Fruit fly (Drosophila melanogaster) whole organism, embryonic: ENCODE data around the gene CG13917.

Experiments
- Adf1 ChIP-seq: fragments of 200-800 bp; sonication (Bioruptor generic); IDR thresholded peaks from 2 replicates; pipeline ENCODE4 v1.3.6; 2022; ENCODE audit warnings: missing biosample characterization, missing genetic modification characterization
- Atf-2 ChIP-seq: fragments of 200-800 bp; sonication (Bioruptor generic); optimal IDR thresholded peaks from 2 replicates; lab custom pipeline; 2016; ENCODE audit warnings: missing biosample characterization, missing genetic modification characterization
- C15 ChIP-seq: fragments of 200-800 bp; sonication (Bioruptor generic); IDR thresholded peaks from 3 replicates; pipeline ENCODE4 v1.3.6; 2022; ENCODE audit warnings: missing biosample characterization, missing genetic modification characterization
- CG1024 ChIP-seq: fragments of 200-800 bp; sonication (Bioruptor generic); IDR thresholded peaks from 2 replicates; pipeline ENCODE4 v1.3.6; 2022; ENCODE audit warnings: missing biosample characterization, missing genetic modification characterization
- CG10274 ChIP-seq: fragments of 200-800 bp; sonication (Bioruptor generic); optimal IDR thresholded peaks from 3 replicates; lab custom pipeline; 2017; ENCODE audit warnings: missing biosample characterization, mild to moderate bottlenecking, missing genetic modification characterization
- CG10366 ChIP-seq: fragments of 200-800 bp; sonication (Bioruptor generic); IDR thresholded peaks from 2 replicates; pipeline ENCODE4 v1.3.6; 2022; ENCODE audit warnings: missing biosample characterization, missing genetic modification characterization
- CG10565 ChIP-seq: fragments of 200-800 bp; sonication (Bioruptor generic); optimal IDR thresholded peaks from 3 replicates; lab custom pipeline; 2016; ENCODE audit warnings: missing biosample characterization, mild to moderate bottlenecking, missing genetic modification characterization
- CG12071 ChIP-seq: fragments of 200-800 bp; sonication (Bioruptor generic); optimal IDR thresholded peaks from 3 replicates; lab custom pipeline; 2018; ENCODE audit warnings: missing biosample characterization, mild to moderate bottlenecking, missing genetic modification characterization
- CG12236 ChIP-seq: fragments of 200-800 bp; sonication (Bioruptor generic); optimal IDR thresholded peaks from 2 replicates; lab custom pipeline; 2016; ENCODE audit warnings: missing biosample characterization, missing genetic modification characterization
- CG12299 ChIP-seq: fragments of 200-800 bp; sonication (Bioruptor generic); optimal IDR thresholded peaks from 2 replicates; lab custom pipeline; 2018; ENCODE audit warnings: missing biosample characterization, mild to moderate bottlenecking, missing genetic modification characterization
- CG12659 ChIP-seq: fragments of 200-800 bp; sonication (Bioruptor generic); optimal IDR thresholded peaks from 3 replicates; lab custom pipeline; 2017; ENCODE audit warnings: mild to moderate bottlenecking, missing biosample characterization, missing genetic modification reagents, missing genetic modification characterization
- CG13123 ChIP-seq: fragments of 200-800 bp; sonication (Bioruptor generic); optimal IDR thresholded peaks from 2 replicates; lab custom pipeline; 2016; ENCODE audit warnings: missing biosample characterization, missing genetic modification characterization
- CG13287 ChIP-seq: fragments of 200-800 bp; sonication (Bioruptor generic); IDR thresholded peaks from 2 replicates; pipeline ENCODE4 v1.3.6; 2022; ENCODE audit warnings: missing biosample characterization, missing genetic modification characterization; ENCODE audit not compliant: partially characterized antibody
- CG15601 ChIP-seq: fragments of 200-800 bp; sonication (Bioruptor generic); optimal IDR thresholded peaks from 3 replicates; lab custom pipeline; 2019; ENCODE audit warnings: missing biosample characterization, mild to moderate bottlenecking, missing genetic modification characterization, moderate library complexity
- CG2129 ChIP-seq: fragments of 200-800 bp; sonication (Bioruptor generic); IDR thresholded peaks from 2 replicates; pipeline ENCODE4 v1.3.6; 2022; ENCODE audit warnings: missing biosample characterization, missing genetic modification characterization; ENCODE audit not compliant: partially characterized antibody
- CG31388 ChIP-seq: fragments of 200-800 bp; sonication (Bioruptor generic); optimal IDR thresholded peaks from 2 replicates; lab custom pipeline; 2016; ENCODE audit warnings: missing biosample characterization, missing genetic modification characterization
- CG3726 ChIP-seq: fragments of 200-800 bp; sonication (Bioruptor generic); IDR thresholded peaks from 3 replicates; pipeline ENCODE4, ENCODE4 v1.3.6; 2022; ENCODE audit warnings: missing biosample characterization, missing genetic modification characterization
- CG3838 ChIP-seq: fragments of 200-800 bp; sonication (Bioruptor generic); optimal IDR thresholded peaks from 3 replicates; lab custom pipeline; 2016; ENCODE audit warnings: missing biosample characterization, missing genetic modification characterization
- CG4617 ChIP-seq: fragments of 200-800 bp; sonication (Bioruptor generic); optimal IDR thresholded peaks from 3 replicates; lab custom pipeline; 2016; ENCODE audit warnings: missing biosample characterization, missing genetic modification characterization, borderline replicate concordance
- CG6272 ChIP-seq: fragments of 200-800 bp; sonication (Bioruptor generic); IDR thresholded peaks from 2 replicates; pipeline ENCODE4 v1.3.6; 2022; ENCODE audit warnings: missing biosample characterization, missing genetic modification characterization
- CG8388 ChIP-seq: fragments of 200-800 bp; sonication (Bioruptor generic); optimal IDR thresholded peaks from 2 replicates; lab custom pipeline; 2019; ENCODE audit warnings: missing biosample characterization, mild to moderate bottlenecking, missing genetic modification characterization, moderate library complexity
- CkIIα-i1 ChIP-seq: fragments of 200-800 bp; sonication (Bioruptor generic); IDR thresholded peaks from 2 replicates; pipeline ENCODE4 v1.3.6; 2022; ENCODE audit warnings: missing biosample characterization, missing genetic modification characterization
- CoRest ChIP-seq: fragments of 200-800 bp; sonication (Bioruptor generic); optimal IDR thresholded peaks from 3 replicates; lab custom pipeline; 2018; ENCODE audit warnings: missing biosample characterization, mild to moderate bottlenecking, missing genetic modification characterization, moderate library complexity
- CrebB ChIP-seq: fragments of 200-800 bp; sonication (Bioruptor generic); optimal IDR thresholded peaks from 3 replicates; lab custom pipeline; 2018; ENCODE audit warnings: missing biosample characterization, mild to moderate bottlenecking, missing genetic modification characterization
- HLH3B ChIP-seq: fragments of 200-800 bp; sonication (Bioruptor generic); IDR thresholded peaks from 2 replicates; pipeline ENCODE4 v1.3.6; 2022; ENCODE audit warnings: missing biosample characterization, missing genetic modification characterization
- Lhr ChIP-seq: fragments of 200-800 bp; sonication (Bioruptor generic); optimal IDR thresholded peaks from 3 replicates; lab custom pipeline; 2017; ENCODE audit warnings: mild to moderate bottlenecking, missing biosample characterization, missing genetic modification reagents, missing genetic modification characterization
- MBD-R2 ChIP-seq: fragments of 200-800 bp; sonication (Bioruptor generic); IDR thresholded peaks from 2 replicates; pipeline ENCODE4 v1.3.6; 2022; ENCODE audit warnings: missing biosample characterization, missing genetic modification characterization
- Optix ChIP-seq: fragments of 200-800 bp; sonication (Bioruptor generic); IDR thresholded peaks from 3 replicates; pipeline ENCODE4 v1.3.6; 2022; ENCODE audit warnings: missing biosample characterization, missing genetic modification characterization
- Ptx1 ChIP-seq: fragments of 200-800 bp; sonication (Bioruptor generic); IDR thresholded peaks from 2 replicates; pipeline ENCODE4 v1.3.6; 2022; ENCODE audit warnings: missing biosample characterization, missing genetic modification characterization
- Sox102F ChIP-seq: fragments of 200-800 bp; sonication (Bioruptor generic); optimal IDR thresholded peaks from 2 replicates; lab custom pipeline; 2018; ENCODE audit warnings: missing biosample characterization, mild to moderate bottlenecking, missing genetic modification characterization, moderate library complexity
- Tbp ChIP-seq: fragments of >200 bp; optimal IDR thresholded peaks from 2 replicates; lab custom pipeline; 2018; ENCODE audit warnings: missing biosample characterization, missing genetic modification characterization
- amos ChIP-seq: fragments of 200-800 bp; sonication (Bioruptor generic); IDR thresholded peaks from 2 replicates; pipeline ENCODE4 v1.3.6; 2022; ENCODE audit warnings: missing biosample characterization, missing genetic modification characterization; ENCODE audit not compliant: partially characterized antibody
- ap ChIP-seq: fragments of 200-800 bp; sonication (Bioruptor generic); IDR thresholded peaks from 2 replicates; pipeline ENCODE4 v1.3.6; 2022; ENCODE audit warnings: missing biosample characterization, missing genetic modification characterization
- caup ChIP-seq: fragments of 200-800 bp; sonication (Bioruptor generic); optimal IDR thresholded peaks from 3 replicates; lab custom pipeline; 2017; ENCODE audit warnings: missing biosample characterization, mild to moderate bottlenecking, missing genetic modification characterization, moderate library complexity; ENCODE audit not compliant: severe bottlenecking
- esg ChIP-seq: fragments of 200-800 bp; sonication (Bioruptor generic); conservative IDR thresholded peaks from 2 replicates; pipeline ENCODE4 v1.3.6; 2022; ENCODE audit warnings: missing biosample characterization, missing genetic modification characterization
- fd96Cb ChIP-seq: fragments of 200-800 bp; sonication (Bioruptor generic); optimal IDR thresholded peaks from 2 replicates; lab custom pipeline; 2018; ENCODE audit warnings: missing biosample characterization, mild to moderate bottlenecking, missing genetic modification characterization, moderate library complexity
- fru ChIP-seq: fragments of >200 bp; optimal IDR thresholded peaks from 2 replicates; lab custom pipeline; 2017
- gfzf ChIP-seq: fragments of 200-800 bp; sonication (Bioruptor generic); optimal IDR thresholded peaks from 2 replicates; lab custom pipeline; 2016; ENCODE audit warnings: missing biosample characterization, mild to moderate bottlenecking, missing genetic modification characterization, moderate library complexity
- h ChIP-seq: fragments of >200 bp; optimal IDR thresholded peaks from 2 replicates; lab custom pipeline; 2017
- inv ChIP-seq: fragments of 200-800 bp; sonication (Bioruptor generic); IDR thresholded peaks from 2 replicates; pipeline ENCODE4 v1.3.6; 2022; ENCODE audit warnings: missing biosample characterization, missing genetic modification characterization; ENCODE audit not compliant: partially characterized antibody
- knrl ChIP-seq: fragments of 200-800 bp; sonication (Bioruptor generic); IDR thresholded peaks from 3 replicates; pipeline ENCODE4 v1.3.6; 2022; ENCODE audit warnings: missing biosample characterization, missing genetic modification characterization; ENCODE audit not compliant: partially characterized antibody
- lilli ChIP-seq: fragments of 200-800 bp; sonication (Bioruptor generic); optimal IDR thresholded peaks from 3 replicates; lab custom pipeline; 2016; ENCODE audit warnings: missing biosample characterization, missing genetic modification characterization
- lmd ChIP-seq: fragments of 200-800 bp; sonication (Bioruptor generic); IDR thresholded peaks from 2 replicates; pipeline ENCODE4 v1.3.6; 2022; ENCODE audit warnings: missing biosample characterization, missing genetic modification characterization
- prd ChIP-seq, 3 experiments: fragments of >200 bp in 2 of 3; fragments of 200-800 bp in 1 of 3; sonication (Bioruptor generic) in 1 of 3; optimal IDR thresholded peaks in 2 of 3; IDR thresholded peaks in 1 of 3; 2 replicates in 2 of 3; 3 replicates in 1 of 3; pipeline versions ENCODE4 v1.3.6 to Lab custom; 2017 to 2022; ENCODE audit warnings: missing biosample characterization in 1 of 3, missing genetic modification characterization in 1 of 3
- ranshi ChIP-seq: fragments of 200-800 bp; sonication (Bioruptor generic); IDR thresholded peaks from 2 replicates; pipeline ENCODE4 v1.3.6; 2022; ENCODE audit warnings: missing biosample characterization, missing genetic modification characterization
- run ChIP-seq: fragments of 200-800 bp; sonication (Bioruptor generic); optimal IDR thresholded peaks from 3 replicates; lab custom pipeline; 2018; ENCODE audit warnings: missing biosample characterization, mild to moderate bottlenecking, missing genetic modification characterization
- sc ChIP-seq, 3 experiments: fragments of >200 bp in 2 of 3; fragments of 200-800 bp in 1 of 3; sonication (Bioruptor generic) in 1 of 3; optimal IDR thresholded peaks; 2 replicates in 2 of 3; 3 replicates in 1 of 3; lab custom pipeline; 2017; ENCODE audit warnings: mild to moderate bottlenecking in 1 of 3, missing biosample characterization in 1 of 3, missing genetic modification characterization in 1 of 3, missing genetic modification reagents in 1 of 3
- so ChIP-seq: fragments of 200-800 bp; sonication (Bioruptor generic); IDR thresholded peaks from 3 replicates; pipeline ENCODE4 v1.3.6; 2022; ENCODE audit warnings: missing biosample characterization, missing genetic modification characterization
- zen ChIP-seq: fragments of 200-800 bp; sonication (Bioruptor generic); optimal IDR thresholded peaks from 3 replicates; lab custom pipeline; 2018; ENCODE audit warnings: missing biosample characterization, mild to moderate bottlenecking, missing genetic modification characterization, moderate library complexity

CG13917 gene

dm6 chr3L:1587140-1587849 is 10.8 kb downstream of the CG13917 start:
- TF ChIP-seq fru (no peak), CG3726 (GFP tag; lab: Robert Waterston, UW) (peak; percentile 84), CG12659 (peak; percentile 74), lilli (GFP tag; lab: Kevin White, UChicago) (peak; percentile 82), Lhr (no peak), CG13287 (GFP tag; lab: Robert Waterston, UW) (no peak), Adf1 (GFP tag; lab: Robert Waterston, UW) (peak; percentile 57), Tbp (GFP tag; lab: Kevin White, UChicago) (no peak), CG2129 (GFP tag; lab: Robert Waterston, UW) (no peak), Sox102F (GFP tag; lab: Kevin White, UChicago) (peak; percentile 77), C15 (peak; percentile 56; the same call in 1 of the 3 replicates), inv (GFP tag; lab: Robert Waterston, UW) (no peak), CG10565 (peak; percentile 17), CG1024 (GFP tag; lab: Robert Waterston, UW) (peak; percentile 73), esg (peak; percentile 86), CG12071 (GFP tag; lab: Kevin White, UChicago) (peak; percentile 90), prd (optimal IDR thresholded peaks at IDR 0.05; lab: Kevin White, UChicago) (no peak), prd (GFP tag; IDR thresholded peaks at IDR 0.05; lab: Robert Waterston, UW) (peak; percentile 91), zen (tag; lab: Kevin White, UChicago) (peak; percentile 64), CG10274 (GFP tag; lab: Kevin White, UChicago) (peak; percentile 74), CG15601 (tag; lab: Kevin White, UChicago) (peak; percentile 12), CG6272 (GFP tag; lab: Robert Waterston, UW) (peak; percentile 85), sc (optimal IDR thresholded peaks at IDR 0.05; lab: Kevin White, UChicago) (no peak), sc (GFP tag; optimal IDR thresholded peaks at IDR 0.05; lab: Kevin White, UChicago) (no peak), lmd (GFP tag; lab: Robert Waterston, UW) (peak; percentile 92), gfzf (GFP tag; lab: Kevin White, UChicago) (no peak), Atf-2 (GFP tag; lab: Kevin White, UChicago) (peak; percentile 25), CG12236 (peak; percentile 48), CrebB (peak; percentile 50), ap (GFP tag; lab: Robert Waterston, UW) (peak; percentile 63), CG4617 (GFP tag; lab: Kevin White, UChicago) (peak; percentile 36), amos (GFP tag; lab: Robert Waterston, UW) (no peak), CkIIα-i1 (GFP tag; lab: Robert Waterston, UW) (peak; percentile 81), Ptx1 (GFP tag; lab: Robert Waterston, UW) (peak; percentile 92), HLH3B (peak; percentile 88), ranshi (GFP tag; lab: Robert Waterston, UW) (peak; percentile 89), caup (GFP tag; lab: Kevin White, UChicago) (peak; percentile 83), CG3838 (GFP tag; lab: Kevin White, UChicago) (peak; percentile 13), so (peak; percentile 80), CG13123 (GFP tag; lab: Kevin White, UChicago) (peak; percentile 36), CoRest (tag; lab: Kevin White, UChicago) (peak; percentile 84), fd96Cb (peak; percentile 80), knrl (GFP tag; lab: Robert Waterston, UW) (no peak), CG12299 (tag; lab: Kevin White, UChicago) (peak; percentile 5), CG31388 (GFP tag; lab: Kevin White, UChicago) (peak; percentile 43), CG10366 (GFP tag; lab: Robert Waterston, UW) (peak; percentile 87), MBD-R2 (GFP tag; lab: Robert Waterston, UW) (peak; percentile 82), Optix (GFP tag; lab: Robert Waterston, UW) (peak; percentile 78; the same call in 2 of the 3 replicates), h (lab: Kevin White, UChicago) (no peak), CG8388 (GFP tag; lab: Kevin White, UChicago) (peak; percentile 26), run (tag; lab: Kevin White, UChicago) (no peak)
